Worm (Caenorhabditis elegans): Measurements from ENCODE around the gene F44E2.3.

DNA sequence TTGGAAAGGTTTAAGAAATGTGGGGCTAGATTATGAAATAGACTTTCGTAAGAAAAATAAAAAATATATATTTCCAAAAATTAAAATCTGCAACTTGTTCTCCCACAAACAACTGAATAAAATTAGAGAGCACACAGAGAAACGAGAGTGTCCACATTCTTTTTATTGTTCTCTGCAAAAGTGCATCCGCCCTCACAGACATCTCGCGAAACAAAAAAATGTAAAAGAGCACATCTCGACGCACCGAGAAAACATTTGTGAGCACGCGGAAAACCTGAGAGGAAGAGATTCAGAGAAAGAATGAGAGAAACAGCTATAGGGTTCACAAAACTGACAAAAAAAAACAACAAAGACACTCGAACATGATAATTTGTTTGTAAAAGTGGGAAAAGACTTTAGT is 47.0 kb downstream of the F44E2.3 start:
- TF ChIP-seq ztf-4 (tag; optimal IDR thresholded peaks at IDR 0.05) (no peak), ceh-28 (tag; optimal IDR thresholded peaks at IDR 0.05) (no peak), snpc-4 (tag; optimal IDR thresholded peaks at IDR 0.05) (no peak), pha-4 (tag; optimal IDR thresholded peaks at IDR 0.05) (no peak), ama-1 (optimal IDR thresholded peaks at IDR 0.05) (no peak), fkh-10 (GFP tag; optimal IDR thresholded peaks at IDR 0.05) (no peak), elt-2 (tag; optimal IDR thresholded peaks at IDR 0.05) (no peak), R02D3.7 (tag; optimal IDR thresholded peaks at IDR 0.05) (no peak), ceh-16 (tag; optimal IDR thresholded peaks at IDR 0.05) (no peak), lin-39 (tag; optimal IDR thresholded peaks at IDR 0.05) (peak; percentile 68), nhr-28 (tag; optimal IDR thresholded peaks at IDR 0.05) (no peak), tbx-2 (tag; optimal IDR thresholded peaks at IDR 0.05) (no peak)

Measured in whole organism, L3 larva.